Fruit fly (Drosophila melanogaster) whole organism, wandering third instar larva: Measurements from ENCODE around the gene Rbcn-3A.

ENCODE experiments used
- HLH106 ChIP-seq: fragments of 200-800 bp; optimal IDR thresholded peaks from 3 replicates; lab custom pipeline; 2019; ENCODE audit warnings: missing biosample characterization, mild to moderate bottlenecking, missing genetic modification characterization, moderate library complexity
- Jra ChIP-seq: sonication (Bioruptor generic); optimal IDR thresholded peaks from 2 replicates; lab custom pipeline; 2016; ENCODE audit warnings: missing biosample characterization, missing genetic modification characterization

dm6 chrX:6294243-6294642 is 39.0 kb upstream of the Rbcn-3A start, which contains the start of gene CG15892:
- TF ChIP-seq Jra (GFP tag; lab: Kevin White, UChicago) (no peak), HLH106 (tag; lab: Kevin White, UChicago) (no peak)
